Comparison of ENCODE assay signal across 1 worm cellular context in the genomic region with DNA sequence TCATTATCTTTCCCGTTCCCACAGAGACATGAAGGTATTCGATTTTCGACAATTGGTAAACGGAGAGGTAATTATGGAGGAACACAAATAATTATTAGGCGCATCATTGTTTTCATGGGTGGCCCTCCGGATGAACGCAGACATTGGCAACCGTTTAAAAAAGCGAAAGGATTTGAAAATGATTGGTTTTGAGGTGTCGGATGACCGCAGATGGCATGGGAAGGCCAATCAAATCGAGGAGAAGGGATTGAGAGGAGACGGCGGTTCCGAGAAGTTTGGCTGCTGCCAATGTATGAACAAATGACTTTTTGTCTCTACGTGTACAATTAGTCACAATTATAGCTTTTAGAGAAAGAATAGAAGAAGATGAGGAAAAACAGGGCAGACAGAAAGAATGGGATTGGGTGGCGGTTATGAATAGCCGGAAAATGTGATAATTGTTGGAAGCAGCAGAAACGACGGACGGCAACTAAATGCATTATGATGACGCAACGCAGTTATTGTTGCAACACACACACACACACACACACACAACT.
TF ChIP-seq lines count a peak whose summit lies in the region.

No protein-coding gene starts in this region.

TF ChIP-seq in whole organism, L1 larva, 84 proteins besides CTCF, POLR2A, EP300 and RAD21 (continued from another document):
- no peak for TF ChIP-seq unc-98 (GFP tag; IDR thresholded peaks at IDR 0.05; lab: Robert Waterston, UW)
- no peak for TF ChIP-seq tbx-2 (tag; optimal IDR thresholded peaks at IDR 0.05; lab: Kevin White, UChicago)
- no peak for TF ChIP-seq egl-13 (tag; optimal IDR thresholded peaks at IDR 0.05; lab: Kevin White, UChicago)
- TF ChIP-seq unc-130 (tag; optimal IDR thresholded peaks at IDR 0.05; lab: Kevin White, UChicago): no peak
- no peak for TF ChIP-seq nhr-11 (tag; optimal IDR thresholded peaks at IDR 0.05; lab: Kevin White, UChicago)
- TF ChIP-seq dpl-1 (GFP tag; optimal IDR thresholded peaks at IDR 0.05; lab: Kevin White, UChicago): no peak
- no peak for TF ChIP-seq skn-1 (tag; optimal IDR thresholded peaks at IDR 0.05; lab: Kevin White, UChicago)
- TF ChIP-seq snpc-4 (tag; optimal IDR thresholded peaks at IDR 0.05; lab: Kevin White, UChicago): no peak
- no peak for TF ChIP-seq efl-3 (GFP tag; optimal IDR thresholded peaks at IDR 0.05; lab: Kevin White, UChicago)
- no peak for TF ChIP-seq nhr-12 (tag; optimal IDR thresholded peaks at IDR 0.05; lab: Kevin White, UChicago)
- peak; percentile 4 for TF ChIP-seq lin-14 (GFP tag; optimal IDR thresholded peaks at IDR 0.05; lab: Kevin White, UChicago)
- peak; percentile 83 for TF ChIP-seq blmp-1 (tag; optimal IDR thresholded peaks at IDR 0.05; lab: Kevin White, UChicago)
- TF ChIP-seq Y116A8C.19 (tag; optimal IDR thresholded peaks at IDR 0.05; lab: Kevin White, UChicago; ENCODE audit: borderline replicate concordance): no peak
- no peak for TF ChIP-seq rnt-1 (tag; optimal IDR thresholded peaks at IDR 0.05; lab: Kevin White, UChicago)
- no peak for TF ChIP-seq jun-1 (tag; optimal IDR thresholded peaks at IDR 0.05; lab: Kevin White, UChicago)
